Fruit fly (Drosophila melanogaster): ENCODE results near the gene SH3PX1.
A peak's percentile ranks its signal among the peaks of the same experiment; 100 is the strongest.

Gene SH3PX1

dm6 chr3L:9718929-9719328, 5.3 kb upstream of the SH3PX1 start, which contains the start of the genes CG18178 and CG14174 (continued):
- TF ChIP-seq schlank (tag; optimal IDR thresholded peaks at IDR 0.05) (no peak), Sox100B (GFP tag; optimal IDR thresholded peaks at IDR 0.05) (peak; percentile 73), inv (GFP tag; IDR thresholded peaks at IDR 0.05; ENCODE audit: partially characterized antibody) (peak; percentile 34; the same call in 1 of the 2 replicates), CG13287 (GFP tag; IDR thresholded peaks at IDR 0.05; ENCODE audit: partially characterized antibody) (peak; percentile 63), CG7357 (GFP tag; IDR thresholded peaks at IDR 0.05) (no peak), CG2678 (tag; optimal IDR thresholded peaks at IDR 0.05) (peak; percentile 74), CG18011 (GFP tag; optimal IDR thresholded peaks at IDR 0.05) (peak; percentile 44), Dip3 (GFP tag; optimal IDR thresholded peaks at IDR 0.05) (no peak), gce (GFP tag; IDR thresholded peaks at IDR 0.05) (no peak), CG17385 (GFP tag; optimal IDR thresholded peaks at IDR 0.05) (peak; percentile 66), MBD-R2 (GFP tag; IDR thresholded peaks at IDR 0.05) (peak; percentile 88), Atf-2 (GFP tag; optimal IDR thresholded peaks at IDR 0.05) (no peak), fd102C (GFP tag; optimal IDR thresholded peaks at IDR 0.05) (no peak), onecut (GFP tag; IDR thresholded peaks at IDR 0.05) (peak; percentile 31; the same call in 1 of the 2 replicates), prd (optimal IDR thresholded peaks at IDR 0.05) (no peak), prd (GFP tag; IDR thresholded peaks at IDR 0.05) (peak; percentile 59; the same call in 1 of the 3 replicates), BtbVII (GFP tag; optimal IDR thresholded peaks at IDR 0.05) (peak; percentile 55), Jarid2 (GFP tag; optimal IDR thresholded peaks at IDR 0.05) (no peak), HmgD (GFP tag; optimal IDR thresholded peaks at IDR 0.05) (no peak), ac (GFP tag; optimal IDR thresholded peaks at IDR 0.05) (peak; percentile 5), ssp (GFP tag; IDR thresholded peaks at IDR 0.05) (peak; percentile 45), zen2 (GFP tag; IDR thresholded peaks at IDR 0.05; ENCODE audit: partially characterized antibody) (no peak), lmd (GFP tag; IDR thresholded peaks at IDR 0.05) (peak; percentile 68), dysf (GFP tag; IDR thresholded peaks at IDR 0.05) (peak; percentile 68; the same call in 2 of the 3 replicates), Opbp (GFP tag; IDR thresholded peaks at IDR 0.05; ENCODE audit: partially characterized antibody) (no peak), Taf1 (GFP tag; IDR thresholded peaks at IDR 0.05) (peak; percentile 50; the same call in 1 of the 2 replicates), E2f2 (GFP tag; IDR thresholded peaks at IDR 0.05) (peak; percentile 56), lab (GFP tag; optimal IDR thresholded peaks at IDR 0.05) (no peak), CG17186 (GFP tag; optimal IDR thresholded peaks at IDR 0.05) (peak; percentile 40), Spps (tag; optimal IDR thresholded peaks at IDR 0.05) (peak; percentile 37), CG3995 (GFP tag; optimal IDR thresholded peaks at IDR 0.05) (peak; percentile 2), CG6813 (GFP tag; optimal IDR thresholded peaks at IDR 0.05) (no peak), Scr (GFP tag; IDR thresholded peaks at IDR 0.05; ENCODE audit: partially characterized antibody) (peak; percentile 63), CG12219 (GFP tag; optimal IDR thresholded peaks at IDR 0.05) (peak; percentile 26), bab2 (GFP tag; optimal IDR thresholded peaks at IDR 0.05) (no peak), hb (GFP tag; IDR thresholded peaks at IDR 0.05; ENCODE audit: partially characterized antibody) (no peak), Rfx (GFP tag; IDR thresholded peaks at IDR 0.05) (peak; percentile 85), tgo (GFP tag; IDR thresholded peaks at IDR 0.05) (peak; percentile 64), CG15601 (tag; optimal IDR thresholded peaks at IDR 0.05) (peak; percentile 69), tup (GFP tag; optimal IDR thresholded peaks at IDR 0.05) (no peak), CG6272 (GFP tag; IDR thresholded peaks at IDR 0.05) (peak; percentile 52; the same call in 1 of the 2 replicates), dmrt11E (tag; optimal IDR thresholded peaks at IDR 0.05) (peak; percentile 79), CG6765 (GFP tag; optimal IDR thresholded peaks at IDR 0.05) (no peak), Blimp-1 (GFP tag; optimal IDR thresholded peaks at IDR 0.05) (peak; percentile 62), CG6854 (GFP tag; optimal IDR thresholded peaks at IDR 0.05) (no peak), CG10431 (GFP tag; optimal IDR thresholded peaks at IDR 0.05) (peak; percentile 42), HLH3B (GFP tag; IDR thresholded peaks at IDR 0.05) (peak; percentile 68), CG17568 (GFP tag; optimal IDR thresholded peaks at IDR 0.05) (no peak), Asciz (GFP tag; optimal IDR thresholded peaks at IDR 0.05) (no peak), CG15514 (GFP tag; optimal IDR thresholded peaks at IDR 0.05) (peak; percentile 79)

All from whole organism, embryonic.